Worm (Caenorhabditis elegans) whole organism, L3 larva: ENCODE measurements around the gene zim-1.

Experiments used
- R02D3.7 ChIP-seq: fragments of 150-350 bp; optimal IDR thresholded peaks from 2 replicates; lab custom pipeline; 2014; ENCODE audit warnings: missing biosample characterization, missing genetic modification characterization
- ZK546.5 ChIP-seq: sonication (generic microtip); optimal IDR thresholded peaks from 2 replicates; lab custom pipeline; 2017; ENCODE audit warnings: missing biosample characterization, missing genetic modification characterization
- ama-1 ChIP-seq: fragments of 150-350 bp; optimal IDR thresholded peaks from 2 replicates; lab custom pipeline; 2018
- ceh-16 ChIP-seq: sonication (generic microtip); optimal IDR thresholded peaks from 2 replicates; lab custom pipeline; 2017; ENCODE audit warnings: missing biosample characterization, missing genetic modification characterization
- ceh-28 ChIP-seq: fragments of 150-350 bp; optimal IDR thresholded peaks from 2 replicates; lab custom pipeline; 2014; ENCODE audit warnings: missing biosample characterization, missing genetic modification reagents, missing genetic modification characterization
- ceh-9 ChIP-seq: sonication (generic microtip); optimal IDR thresholded peaks from 2 replicates; lab custom pipeline; 2018; ENCODE audit warnings: missing biosample characterization, missing genetic modification characterization
- egl-27 ChIP-seq: sonication (generic microtip); optimal IDR thresholded peaks from 4 replicates; lab custom pipeline; 2017; ENCODE audit warnings: missing biosample characterization, missing genetic modification reagents, missing genetic modification characterization
- elt-1 ChIP-seq: fragments of 150-350 bp; optimal IDR thresholded peaks from 2 replicates; lab custom pipeline; 2014; ENCODE audit warnings: missing biosample characterization, missing genetic modification characterization
- elt-2 ChIP-seq: sonication (generic microtip); optimal IDR thresholded peaks from 2 replicates; lab custom pipeline; 2016; ENCODE audit warnings: missing genetic modification reagents, mild to moderate bottlenecking, missing genetic modification characterization, missing compliant biosample characterization
- elt-3 ChIP-seq, 3 experiments: fragments of 150-350 bp in 1 of 3; sonication (generic microtip) in 2 of 3; optimal IDR thresholded peaks; 2 replicates in 2 of 3; 4 replicates in 1 of 3; lab custom pipeline; 2014 to 2017; ENCODE audit warnings: missing biosample characterization in 3 of 3, missing genetic modification characterization in 3 of 3
- fkh-10 ChIP-seq: sonication (generic microtip); optimal IDR thresholded peaks from 2 replicates; lab custom pipeline; 2017; ENCODE audit warnings: missing biosample characterization, missing genetic modification reagents, missing genetic modification characterization
- fkh-2 ChIP-seq: fragments of 150-350 bp; optimal IDR thresholded peaks from 2 replicates; lab custom pipeline; 2014; ENCODE audit warnings: missing biosample characterization, missing genetic modification reagents, missing genetic modification characterization
- fos-1 ChIP-seq: fragments of 150-350 bp; optimal IDR thresholded peaks from 2 replicates; lab custom pipeline; 2014; ENCODE audit warnings: missing biosample characterization, missing genetic modification characterization
- jun-1 ChIP-seq: fragments of 150-350 bp; optimal IDR thresholded peaks from 2 replicates; lab custom pipeline; 2014; ENCODE audit warnings: missing biosample characterization, missing genetic modification reagents, missing genetic modification characterization
- lin-15B ChIP-seq: fragments of 150-350 bp; optimal IDR thresholded peaks from 2 replicates; lab custom pipeline; 2014; ENCODE audit warnings: missing biosample characterization, missing genetic modification characterization
- lin-39 ChIP-seq: fragments of 150-350 bp; optimal IDR thresholded peaks from 2 replicates; lab custom pipeline; 2018; ENCODE audit warnings: missing biosample characterization, missing genetic modification reagents, missing genetic modification characterization
- mdl-1 ChIP-seq: fragments of 150-350 bp; optimal IDR thresholded peaks from 2 replicates; lab custom pipeline; 2014; ENCODE audit warnings: missing biosample characterization, missing genetic modification characterization
- mml-1 ChIP-seq: fragments of 150-350 bp; sonication (generic microtip); optimal IDR thresholded peaks from 3 replicates; lab custom pipeline; 2014; ENCODE audit warnings: missing biosample characterization, missing genetic modification characterization
- nhr-11 ChIP-seq: fragments of 150-350 bp; optimal IDR thresholded peaks from 2 replicates; lab custom pipeline; 2014; ENCODE audit warnings: missing biosample characterization, missing genetic modification characterization
- nhr-23 ChIP-seq: fragments of 150-350 bp; optimal IDR thresholded peaks from 2 replicates; lab custom pipeline; 2014; ENCODE audit warnings: missing biosample characterization, missing genetic modification reagents, missing genetic modification characterization
- nhr-237 ChIP-seq: fragments of 150-350 bp; optimal IDR thresholded peaks from 2 replicates; lab custom pipeline; 2014; ENCODE audit warnings: missing biosample characterization, missing genetic modification characterization
- nhr-25 ChIP-seq: sonication (generic microtip); optimal IDR thresholded peaks from 2 replicates; lab custom pipeline; 2017; ENCODE audit warnings: missing biosample characterization, missing genetic modification characterization
- nhr-28 ChIP-seq: fragments of 150-350 bp; optimal IDR thresholded peaks from 2 replicates; lab custom pipeline; 2014; ENCODE audit warnings: missing biosample characterization, missing genetic modification characterization
- nhr-43 ChIP-seq: sonication (generic microtip); optimal IDR thresholded peaks from 2 replicates; lab custom pipeline; 2016; ENCODE audit warnings: mild to moderate bottlenecking, missing genetic modification characterization, missing compliant biosample characterization; ENCODE audit not compliant: poor library complexity, severe bottlenecking
- nhr-67 ChIP-seq: fragments of 150-350 bp; optimal IDR thresholded peaks from 2 replicates; lab custom pipeline; 2014; ENCODE audit warnings: missing biosample characterization, missing genetic modification characterization
- pha-4 ChIP-seq: fragments of 150-350 bp; optimal IDR thresholded peaks from 2 replicates; lab custom pipeline; 2014; ENCODE audit warnings: missing biosample characterization, missing genetic modification reagents, missing genetic modification characterization
- pqm-1 ChIP-seq: fragments of 150-350 bp; optimal IDR thresholded peaks from 2 replicates; lab custom pipeline; 2017; ENCODE audit warnings: missing biosample characterization, missing genetic modification characterization, inconsistent platforms
- snpc-4 ChIP-seq: fragments of 150-350 bp; optimal IDR thresholded peaks from 2 replicates; lab custom pipeline; 2014; ENCODE audit warnings: missing biosample characterization, missing genetic modification characterization
- tbx-2 ChIP-seq: sonication (generic microtip); optimal IDR thresholded peaks from 2 replicates; lab custom pipeline; 2016; ENCODE audit warnings: mild to moderate bottlenecking, missing genetic modification characterization, missing compliant biosample characterization
- unc-39 ChIP-seq: sonication (generic microtip); optimal IDR thresholded peaks from 4 replicates; lab custom pipeline; 2017; ENCODE audit warnings: missing biosample characterization, missing genetic modification characterization
- unc-62 ChIP-seq: fragments of 150-350 bp; sonication (generic microtip); optimal IDR thresholded peaks from 4 replicates; lab custom pipeline; 2014; ENCODE audit warnings: missing biosample characterization, missing genetic modification reagents, missing genetic modification characterization
- zag-1 ChIP-seq: fragments of 150-350 bp; optimal IDR thresholded peaks from 2 replicates; lab custom pipeline; 2014; ENCODE audit warnings: missing biosample characterization, missing genetic modification characterization
- ztf-11 ChIP-seq: fragments of 150-350 bp; optimal IDR thresholded peaks from 2 replicates; lab custom pipeline; 2014; ENCODE audit warnings: missing biosample characterization, missing genetic modification characterization
- ztf-4 ChIP-seq: fragments of 150-350 bp; optimal IDR thresholded peaks from 2 replicates; lab custom pipeline; 2014; ENCODE audit warnings: missing biosample characterization, missing genetic modification characterization

Gene zim-1

DNA sequence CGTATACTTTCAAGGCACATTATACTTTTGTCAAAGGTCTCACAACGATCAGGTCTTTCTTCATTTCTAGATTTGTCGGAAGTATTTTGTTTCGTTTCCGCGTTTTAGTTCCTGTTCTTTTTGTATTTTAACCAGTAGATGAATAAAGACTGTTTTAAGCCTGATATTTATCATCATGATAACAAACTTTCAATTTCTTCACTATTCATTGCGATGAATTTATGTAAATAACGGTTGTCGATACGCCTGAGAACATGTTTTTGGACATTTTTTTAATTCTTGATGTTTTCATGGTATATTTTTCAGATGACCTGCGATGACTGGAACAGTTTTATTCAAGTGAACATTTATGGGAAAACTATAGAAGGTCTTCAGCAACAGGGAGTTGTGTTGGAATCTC, 11.5 kb downstream of the zim-1 start, which contains the start of gene zim-3:
zim-3 (plus strand) TSS at position 301 of the 400 bp plus-strand sequence.
- no peak for TF ChIP-seq unc-39 (tag; lab: Kevin White, UChicago)
- no peak for TF ChIP-seq nhr-28 (tag; lab: Kevin White, UChicago)
- TF ChIP-seq tbx-2 (tag; lab: Kevin White, UChicago): no peak
- TF ChIP-seq unc-62 (GFP tag; lab: Kevin White, UChicago): no peak
- no peak for TF ChIP-seq lin-15B
- TF ChIP-seq ama-1 (lab: Kevin White, UChicago): no peak
- no peak for TF ChIP-seq ztf-11 (tag; lab: Kevin White, UChicago)
- no peak for TF ChIP-seq nhr-43
- no peak for TF ChIP-seq jun-1
- TF ChIP-seq pqm-1 (tag; lab: Kevin White, UChicago): no peak
- TF ChIP-seq snpc-4 (tag; lab: Kevin White, UChicago): no peak
- TF ChIP-seq mml-1: no peak
- TF ChIP-seq egl-27 (tag; lab: Kevin White, UChicago): no peak

DNA sequence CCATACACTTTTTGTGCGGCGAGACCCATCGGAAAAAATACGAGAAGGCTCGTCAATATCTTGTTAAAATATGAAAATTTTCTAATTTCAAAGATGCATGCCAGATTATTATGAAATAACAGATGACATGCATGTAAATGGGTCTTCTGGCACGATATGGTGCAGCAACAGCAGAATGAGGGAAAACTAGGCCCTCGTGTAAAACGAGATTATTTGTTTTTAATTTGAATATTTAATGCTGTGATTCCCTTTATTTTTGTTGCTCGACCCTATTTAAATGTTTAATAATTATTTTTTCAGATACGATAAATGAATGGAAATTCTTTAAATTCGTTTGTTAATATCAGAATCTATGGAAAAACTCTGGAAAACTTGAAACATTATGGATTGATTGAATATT, 14.7 kb downstream of the zim-1 start, which contains the start of gene him-8:
him-8 (plus strand) TSS at position 301 of the 400 bp plus-strand sequence.
- TF ChIP-seq nhr-23 (tag; lab: Kevin White, UChicago) (no peak), ama-1 (lab: Kevin White, UChicago) (no peak), fkh-2 (tag; lab: Kevin White, UChicago) (no peak), ztf-11 (tag; lab: Kevin White, UChicago) (no peak), ceh-9 (tag; lab: Kevin White, UChicago) (no peak), fos-1 (tag; lab: Kevin White, UChicago) (no peak), tbx-2 (tag; lab: Kevin White, UChicago) (no peak), pha-4 (tag; lab: Kevin White, UChicago) (no peak), zag-1 (tag; lab: Kevin White, UChicago) (no peak), ceh-16 (tag; lab: Kevin White, UChicago) (no peak), nhr-28 (tag; lab: Kevin White, UChicago) (no peak), mdl-1 (tag; lab: Kevin White, UChicago) (no peak), fkh-10 (no peak), ZK546.5 (tag; lab: Kevin White, UChicago) (no peak), unc-62 (GFP tag; lab: Kevin White, UChicago) (no peak), elt-2 (tag; lab: Kevin White, UChicago) (no peak), nhr-25 (no peak), lin-15B (no peak), R02D3.7 (no peak)

DNA sequence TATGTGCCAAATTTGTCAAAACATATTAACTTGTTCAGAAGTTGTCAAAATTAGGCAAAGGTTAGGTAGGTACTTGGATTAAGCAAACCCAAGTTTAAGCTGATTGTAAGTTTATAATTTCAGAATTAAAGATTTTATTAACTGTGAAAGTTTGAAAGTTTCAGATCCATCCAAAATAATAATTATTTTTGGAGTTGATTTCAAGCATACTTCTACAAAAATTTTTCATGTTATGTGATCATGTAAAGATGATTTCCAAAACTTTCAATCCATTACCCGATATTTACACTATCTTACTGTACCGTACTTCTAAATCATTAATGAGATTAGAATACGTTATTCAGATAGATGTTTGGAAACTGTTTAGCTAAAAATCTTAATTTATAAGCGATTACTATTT, 17.7 kb downstream of the zim-1 start:
- no peak for TF ChIP-seq fkh-2 (tag; lab: Kevin White, UChicago)
- TF ChIP-seq jun-1: no peak
- TF ChIP-seq R02D3.7: no peak
- no peak for TF ChIP-seq elt-1 (tag; lab: Kevin White, UChicago)
- no peak for TF ChIP-seq nhr-25
- TF ChIP-seq unc-62 (GFP tag; lab: Kevin White, UChicago): no peak
- TF ChIP-seq nhr-67 (tag; lab: Kevin White, UChicago): no peak
- no peak for TF ChIP-seq elt-3 (tag; optimal IDR thresholded peaks at IDR 0.05; lab: Kevin White, UChicago)
- no peak for TF ChIP-seq ceh-9 (tag; lab: Kevin White, UChicago)
- TF ChIP-seq ceh-28: no peak
- TF ChIP-seq ZK546.5 (tag; lab: Kevin White, UChicago): no peak
- no peak for TF ChIP-seq ceh-16 (tag; lab: Kevin White, UChicago)
- no peak for TF ChIP-seq nhr-11 (tag; lab: Kevin White, UChicago)
- no peak for TF ChIP-seq egl-27 (tag; lab: Kevin White, UChicago)
- no peak for TF ChIP-seq snpc-4 (tag; lab: Kevin White, UChicago)

DNA sequence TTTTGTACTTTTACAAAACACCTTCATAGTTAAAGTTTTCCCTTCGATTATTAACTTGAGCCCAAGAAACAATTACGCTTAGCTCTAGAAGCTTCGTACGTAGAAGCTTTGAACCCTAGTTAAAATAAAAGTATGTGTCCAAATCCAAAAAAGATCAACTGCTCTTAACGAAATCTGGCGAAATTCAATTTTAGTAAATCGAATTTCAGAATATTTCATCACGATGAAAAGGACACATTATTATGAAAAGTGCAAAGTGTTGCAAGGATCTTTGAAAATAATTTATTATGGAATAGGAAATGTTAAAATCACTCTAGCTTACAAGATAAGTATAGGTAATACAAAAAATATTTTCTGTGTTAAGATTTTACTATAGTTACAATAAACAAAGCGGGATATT, 18.4 kb downstream of the zim-1 start:
- TF ChIP-seq nhr-237 (tag; lab: Kevin White, UChicago) (no peak), pha-4 (tag; lab: Kevin White, UChicago) (no peak), ZK546.5 (tag; lab: Kevin White, UChicago) (no peak), egl-27 (tag; lab: Kevin White, UChicago) (no peak), ceh-16 (tag; lab: Kevin White, UChicago) (no peak), lin-39 (tag; lab: Kevin White, UChicago) (no peak), unc-39 (tag; lab: Kevin White, UChicago) (no peak), fkh-10 (peak; percentile 83)

DNA sequence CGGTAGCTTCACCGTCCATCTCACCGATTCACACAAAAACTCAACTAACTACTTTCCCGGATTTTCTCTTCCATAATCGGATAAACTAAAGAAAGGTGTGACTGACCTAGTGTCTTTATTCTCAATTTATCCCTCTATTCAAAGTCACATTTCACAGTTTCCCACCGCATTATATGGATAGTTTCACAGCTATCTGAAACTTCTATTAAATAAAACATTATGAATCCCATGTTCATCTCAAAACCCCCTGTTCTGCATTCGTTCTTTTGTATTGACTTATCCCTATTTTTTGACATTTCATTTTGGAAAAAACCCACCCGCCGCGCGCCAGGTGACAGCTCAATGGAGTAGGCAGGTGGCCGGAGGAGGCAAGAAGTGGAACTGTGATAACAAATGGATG, 20.9 kb downstream of the zim-1 start:
- no peak for TF ChIP-seq ceh-16 (tag; lab: Kevin White, UChicago)
- no peak for TF ChIP-seq ztf-4 (tag; lab: Kevin White, UChicago)
- no peak for TF ChIP-seq nhr-43
- TF ChIP-seq snpc-4 (tag; lab: Kevin White, UChicago): no peak
- no peak for TF ChIP-seq elt-1 (tag; lab: Kevin White, UChicago)
- no peak for TF ChIP-seq mml-1
- TF ChIP-seq nhr-28 (tag; lab: Kevin White, UChicago): no peak
- TF ChIP-seq ceh-9 (tag; lab: Kevin White, UChicago): no peak
